Worm (Caenorhabditis elegans) whole organism, L4/young adult: ENCODE results near the gene C49F5.8.

Experiments
- W03F9.2 ChIP-seq: fragments of 150-350 bp; optimal IDR thresholded peaks from 2 replicates; lab custom pipeline; 2014; ENCODE audit warnings: missing biosample characterization, missing genetic modification characterization
- him-1 ChIP-seq: sonication (generic microtip); optimal IDR thresholded peaks from 2 replicates; lab custom pipeline; 2016; ENCODE audit warnings: missing genotype, missing genetic modification reagents, missing genetic modification characterization, missing compliant biosample characterization

ce11 chrX:11992778-11993177, 32.8 kb downstream of the C49F5.8 start:
- TF ChIP-seq W03F9.2 (tag; lab: Kevin White, UChicago) (no peak), him-1 (tag; lab: Kevin White, UChicago) (no peak)
